Fruit fly (Drosophila melanogaster) whole organism, embryonic: ENCODE data around the gene CG11309.
A peak's percentile ranks its signal among the peaks of the same experiment; 100 is the strongest.

Experiments used
- Aef1 ChIP-seq: fragments of 200-800 bp; sonication (Bioruptor generic); IDR thresholded peaks from 3 replicates; pipeline ENCODE4 v1.3.6; 2022; ENCODE audit warnings: missing biosample characterization, missing genetic modification characterization
- B-H2 ChIP-seq: fragments of 200-800 bp; sonication (Bioruptor generic); optimal IDR thresholded peaks from 2 replicates; lab custom pipeline; 2018; ENCODE audit warnings: missing biosample characterization, mild to moderate bottlenecking, missing genetic modification characterization
- CG10462 ChIP-seq: fragments of 200-800 bp; sonication (Bioruptor generic); optimal IDR thresholded peaks from 2 replicates; lab custom pipeline; 2016; ENCODE audit warnings: missing biosample characterization, missing genetic modification characterization
- CG15073 ChIP-seq: fragments of 200-800 bp; sonication (Bioruptor generic); optimal IDR thresholded peaks from 2 replicates; lab custom pipeline; 2016; ENCODE audit warnings: missing biosample characterization, missing genetic modification characterization
- CG15479 ChIP-seq: fragments of 200-800 bp; sonication (Bioruptor generic); optimal IDR thresholded peaks from 3 replicates; lab custom pipeline; 2019; ENCODE audit warnings: missing biosample characterization, mild to moderate bottlenecking, missing genetic modification characterization, moderate library complexity
- CG1602 ChIP-seq: fragments of 200-800 bp; sonication (Bioruptor generic); optimal IDR thresholded peaks from 3 replicates; lab custom pipeline; 2016; ENCODE audit warnings: missing biosample characterization, missing genetic modification characterization
- CG2199 ChIP-seq: fragments of 200-800 bp; sonication (Bioruptor generic); IDR thresholded peaks from 3 replicates; pipeline ENCODE4 v1.3.6; 2022; ENCODE audit warnings: missing biosample characterization, missing genetic modification characterization
- CG6683 ChIP-seq: fragments of 200-800 bp; sonication (Bioruptor generic); optimal IDR thresholded peaks from 2 replicates; lab custom pipeline; 2017; ENCODE audit warnings: missing biosample characterization, mild to moderate bottlenecking, missing genetic modification characterization, missing genetic modification reagents
- CG6791 ChIP-seq: fragments of 200-800 bp; sonication (Bioruptor generic); IDR thresholded peaks from 3 replicates; pipeline ENCODE4 v1.3.6; 2022; ENCODE audit warnings: missing biosample characterization, missing genetic modification characterization; ENCODE audit not compliant: partially characterized antibody
- CG8359 ChIP-seq: fragments of 200-800 bp; sonication (Bioruptor generic); optimal IDR thresholded peaks from 2 replicates; lab custom pipeline; 2017; ENCODE audit warnings: missing biosample characterization, mild to moderate bottlenecking, missing genetic modification characterization, borderline replicate concordance
- D ChIP-seq, 2 experiments: fragments of 200-800 bp in 1 of 2; fragments of >200 bp in 1 of 2; sonication (Bioruptor generic) in 1 of 2; optimal IDR thresholded peaks; 2 replicates in 1 of 2; 3 replicates in 1 of 2; lab custom pipeline; 2017; ENCODE audit warnings: mild to moderate bottlenecking in 1 of 2, missing biosample characterization in 1 of 2, missing genetic modification characterization in 1 of 2, missing genetic modification reagents in 1 of 2
- Ets65A ChIP-seq: fragments of 200-800 bp; sonication (Bioruptor generic); peaks from one replicate; lab custom pipeline; 2016; ENCODE audit warnings: missing biosample characterization, missing genetic modification characterization
- HHEX ChIP-seq: fragments of 200-800 bp; sonication (Bioruptor generic); optimal IDR thresholded peaks from 3 replicates; lab custom pipeline; 2017; ENCODE audit warnings: missing biosample characterization, mild to moderate bottlenecking, missing genetic modification characterization, missing genetic modification reagents
- HLHmδ ChIP-seq: fragments of 200-800 bp; sonication (Bioruptor generic); optimal IDR thresholded peaks from 2 replicates; lab custom pipeline; 2018; ENCODE audit warnings: missing biosample characterization, mild to moderate bottlenecking, missing genetic modification characterization, moderate library complexity
- Hr39 ChIP-seq: fragments of >200 bp; optimal IDR thresholded peaks from 2 replicates; lab custom pipeline; 2017
- Hr78 ChIP-seq, 2 experiments: fragments of 200-800 bp in 1 of 2; fragments of >200 bp in 1 of 2; sonication (Bioruptor generic) in 1 of 2; optimal IDR thresholded peaks; 2 replicates each; lab custom pipeline; 2017 to 2019; ENCODE audit warnings: missing biosample characterization in 2 of 2, missing genetic modification characterization in 2 of 2, mild to moderate bottlenecking in 1 of 2, moderate library complexity in 1 of 2
- Med ChIP-seq: fragments of 200-800 bp; sonication (Bioruptor generic); peaks from one replicate; lab custom pipeline; 2016; ENCODE audit warnings: missing biosample characterization, missing genetic modification characterization, mild to moderate bottlenecking, inconsistent platforms, moderate library complexity
- Opbp ChIP-seq: fragments of 200-800 bp; sonication (Bioruptor generic); IDR thresholded peaks from 3 replicates; pipeline ENCODE4 v1.3.6; 2022; ENCODE audit warnings: missing biosample characterization, missing genetic modification characterization; ENCODE audit not compliant: partially characterized antibody
- PHDP ChIP-seq: fragments of 200-800 bp; sonication (Bioruptor generic); optimal IDR thresholded peaks from 3 replicates; lab custom pipeline; 2018; ENCODE audit warnings: missing biosample characterization, mild to moderate bottlenecking, missing genetic modification characterization, moderate library complexity
- Rx ChIP-seq: fragments of 200-800 bp; sonication (Bioruptor generic); IDR thresholded peaks from 2 replicates; pipeline ENCODE4 v1.3.6; 2022; ENCODE audit warnings: missing biosample characterization, missing genetic modification characterization
- Side ChIP-seq: fragments of 200-800 bp; sonication (Bioruptor generic); optimal IDR thresholded peaks from 2 replicates; lab custom pipeline; 2016; ENCODE audit warnings: missing biosample characterization, missing genetic modification characterization
- bbx ChIP-seq: fragments of 200-800 bp; sonication (Bioruptor generic); IDR thresholded peaks from 2 replicates; pipeline ENCODE4 v1.3.6; 2022; ENCODE audit warnings: missing biosample characterization, missing genetic modification characterization; ENCODE audit not compliant: partially characterized antibody
- cg ChIP-seq: fragments of 200-800 bp; sonication (Bioruptor generic); optimal IDR thresholded peaks from 3 replicates; lab custom pipeline; 2019; ENCODE audit warnings: missing biosample characterization, mild to moderate bottlenecking, missing genetic modification characterization, moderate library complexity
- croc ChIP-seq: fragments of 200-800 bp; sonication (Bioruptor generic); conservative IDR thresholded peaks from 3 replicates; pipeline ENCODE4 v1.3.6; 2022; ENCODE audit warnings: missing biosample characterization, missing genetic modification characterization
- crol ChIP-seq: fragments of 200-800 bp; sonication (Bioruptor generic); IDR thresholded peaks from 2 replicates; pipeline ENCODE4 v1.3.6; 2022; ENCODE audit warnings: missing biosample characterization, missing genetic modification characterization
- gce ChIP-seq: fragments of 200-800 bp; sonication (Bioruptor generic); IDR thresholded peaks from 3 replicates; pipeline ENCODE4 v1.3.6; 2022; ENCODE audit warnings: missing biosample characterization, missing genetic modification characterization
- hb ChIP-seq: fragments of 200-800 bp; sonication (Bioruptor generic); IDR thresholded peaks from 3 replicates; pipeline ENCODE4 v1.3.6; 2022; ENCODE audit warnings: missing biosample characterization, missing genetic modification characterization; ENCODE audit not compliant: partially characterized antibody
- ken ChIP-seq: fragments of 200-800 bp; sonication (Bioruptor generic); IDR thresholded peaks from 3 replicates; pipeline ENCODE4 v1.3.6; 2022; ENCODE audit warnings: missing biosample characterization, missing genetic modification characterization
- lov ChIP-seq, 2 experiments: fragments of 200-800 bp in 1 of 2; fragments of >200 bp in 1 of 2; sonication (Bioruptor generic) in 1 of 2; IDR thresholded peaks in 1 of 2; optimal IDR thresholded peaks in 1 of 2; 2 replicates in 1 of 2; 3 replicates in 1 of 2; pipeline versions ENCODE4 v1.3.6 to Lab custom; 2017 to 2022; ENCODE audit warnings: missing biosample characterization in 1 of 2, missing genetic modification characterization in 1 of 2
- mld ChIP-seq: fragments of 200-800 bp; sonication (Bioruptor generic); IDR thresholded peaks from 3 replicates; pipeline ENCODE4 v1.3.6; 2022; ENCODE audit warnings: missing biosample characterization, missing genetic modification characterization; ENCODE audit not compliant: partially characterized antibody
- nerfin-2 ChIP-seq: fragments of 200-800 bp; sonication (Bioruptor generic); IDR thresholded peaks from 2 replicates; pipeline ENCODE4 v1.3.6; 2022; ENCODE audit warnings: missing biosample characterization, missing genetic modification characterization; ENCODE audit not compliant: partially characterized antibody
- odd ChIP-seq: fragments of 200-800 bp; sonication (Bioruptor generic); optimal IDR thresholded peaks from 2 replicates; lab custom pipeline; 2017; ENCODE audit warnings: missing biosample characterization, mild to moderate bottlenecking, missing genetic modification characterization
- rib ChIP-seq: fragments of 200-800 bp; sonication (Bioruptor generic); IDR thresholded peaks from 2 replicates; pipeline ENCODE4 v1.3.6; 2022; ENCODE audit warnings: missing biosample characterization, missing genetic modification characterization
- sisA ChIP-seq: fragments of 200-800 bp; sonication (Bioruptor generic); IDR thresholded peaks from 2 replicates; pipeline ENCODE4 v1.3.6; 2022; ENCODE audit warnings: missing biosample characterization, missing genetic modification characterization
- slbo ChIP-seq: fragments of 200-800 bp; sonication (Bioruptor generic); IDR thresholded peaks from 2 replicates; pipeline ENCODE4 v1.3.6; 2022; ENCODE audit warnings: missing biosample characterization, missing genetic modification characterization
- sr ChIP-seq: fragments of 200-800 bp; sonication (Bioruptor generic); IDR thresholded peaks from 3 replicates; pipeline ENCODE4 v1.3.6; 2022; ENCODE audit warnings: missing biosample characterization, missing genetic modification characterization
- vnd ChIP-seq: fragments of 200-800 bp; sonication (Bioruptor generic); IDR thresholded peaks from 3 replicates; pipeline ENCODE4 v1.3.6; 2022; ENCODE audit warnings: missing biosample characterization, missing genetic modification characterization; ENCODE audit not compliant: partially characterized antibody

The CG11309 gene

DNA sequence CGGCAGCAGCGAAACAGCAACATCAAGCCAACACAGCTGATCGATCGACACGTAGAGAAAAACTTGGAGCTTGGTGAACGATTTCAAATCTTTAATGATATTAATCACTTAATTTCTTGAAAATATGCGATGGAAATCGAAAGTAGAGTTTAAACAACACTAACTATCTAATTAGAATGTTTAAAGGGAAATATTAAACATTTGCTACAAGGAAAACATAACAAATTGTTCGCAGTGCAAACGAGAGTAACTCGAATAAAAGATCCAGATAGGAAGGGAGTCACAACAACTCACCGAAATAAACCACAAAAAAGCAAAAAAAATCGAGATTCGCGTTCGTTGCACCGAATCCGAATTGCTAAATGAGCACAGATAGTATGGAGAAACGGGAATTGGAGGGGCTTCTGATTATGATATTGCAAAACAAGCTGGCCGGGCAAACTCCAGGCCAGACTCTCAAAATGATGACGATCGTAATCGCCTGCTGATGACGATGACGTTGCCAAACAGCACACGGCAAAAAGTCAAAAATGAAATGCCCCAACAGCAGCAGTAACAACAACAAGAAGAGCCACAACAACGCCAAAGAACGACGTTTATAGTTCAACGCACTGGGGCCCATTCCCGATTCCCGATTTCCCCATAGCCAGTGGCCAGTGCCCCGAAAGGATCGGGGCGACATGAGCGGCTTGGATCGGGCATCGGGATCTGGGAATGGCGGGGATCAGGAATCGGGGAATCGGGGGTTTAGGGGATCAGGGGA is 50.5 kb downstream of the CG11309 start (continued):
- TF ChIP-seq CG6683 (no peak), nerfin-2 (GFP tag; lab: Robert Waterston, UW) (no peak), PHDP (tag; lab: Kevin White, UChicago) (peak; percentile 31), CG10462 (GFP tag; lab: Kevin White, UChicago) (peak; percentile 11), hb (GFP tag; lab: Robert Waterston, UW) (no peak), CG8359 (GFP tag; lab: Kevin White, UChicago) (no peak), lov (optimal IDR thresholded peaks at IDR 0.05; lab: Kevin White, UChicago) (no peak), lov (GFP tag; IDR thresholded peaks at IDR 0.05; lab: Robert Waterston, UW) (no peak), sr (GFP tag; lab: Robert Waterston, UW) (no peak), gce (GFP tag; lab: Robert Waterston, UW) (no peak), CG1602 (peak; percentile 19), croc (GFP tag; lab: Robert Waterston, UW) (0 out of 3 replicates have a peak, but pooled peaks have one; percentile 31)

DNA sequence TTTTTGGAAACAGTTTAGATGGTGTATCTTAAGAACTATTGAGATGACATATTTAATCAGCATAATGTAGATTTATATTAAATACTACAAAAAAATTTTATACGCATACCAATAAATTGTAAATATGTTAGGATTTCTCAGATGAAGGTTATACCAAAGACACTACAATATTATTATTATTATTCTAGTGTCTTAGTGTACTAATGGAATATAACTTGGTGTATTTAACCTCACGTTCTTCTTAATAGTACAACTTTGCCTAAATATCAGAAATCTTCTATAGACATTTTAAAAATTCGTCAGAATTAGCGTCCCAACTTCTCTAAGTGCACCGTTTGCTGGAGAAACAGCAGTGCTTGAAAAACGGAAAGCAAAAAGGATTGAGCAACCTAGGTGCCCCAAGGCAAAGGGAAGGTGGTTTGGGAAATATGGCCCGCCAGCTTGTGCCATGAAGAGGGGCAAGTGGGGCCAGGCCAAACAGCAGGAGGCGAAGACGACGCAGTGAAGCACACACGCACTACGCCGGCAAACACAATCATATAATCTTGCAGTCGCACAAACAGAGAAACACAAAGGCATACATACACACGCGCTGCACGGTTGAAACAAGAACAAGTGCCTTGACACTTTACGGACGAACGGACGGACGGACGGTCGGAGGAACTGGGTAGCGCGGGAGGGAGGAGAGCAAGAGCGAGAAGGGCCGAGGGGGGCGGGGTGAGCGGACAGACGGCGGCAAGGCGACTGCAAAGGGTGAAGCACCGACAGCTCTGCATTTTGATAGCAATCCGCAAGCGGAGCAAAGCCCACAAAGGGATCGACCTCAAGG is 51.3 kb downstream of the CG11309 start:
- no peak for TF ChIP-seq CG15479 (GFP tag; lab: Kevin White, UChicago)
- 0 out of 3 replicates have a peak, but pooled peaks have one; percentile 63 for TF ChIP-seq CG2199 (GFP tag; lab: Robert Waterston, UW)
- 0 out of 3 replicates have a peak, but pooled peaks have one; percentile 24 for TF ChIP-seq vnd (GFP tag; lab: Robert Waterston, UW)
- no peak for TF ChIP-seq Side (GFP tag; lab: Kevin White, UChicago)
- TF ChIP-seq HLHmδ (GFP tag; lab: Kevin White, UChicago): peak; percentile 23
- peak; percentile 12; the same call in 1 of the 2 replicates for TF ChIP-seq bbx
- TF ChIP-seq Hr39 (lab: Kevin White, UChicago): peak; percentile 28
- TF ChIP-seq cg (GFP tag; lab: Kevin White, UChicago): peak; percentile 40
- peak; percentile 65 for TF ChIP-seq Med
- 0 out of 2 replicates have a peak, but pooled peaks have one; percentile 17 for TF ChIP-seq slbo (GFP tag; lab: Robert Waterston, UW)
- 0 out of 3 replicates have a peak, but pooled peaks have one; percentile 15 for TF ChIP-seq CG6791 (GFP tag; lab: Robert Waterston, UW)
- TF ChIP-seq sisA (GFP tag; lab: Robert Waterston, UW): no peak
- 0 out of 2 replicates have a peak, but pooled peaks have one; percentile 9 for TF ChIP-seq nerfin-2 (GFP tag; lab: Robert Waterston, UW)
- no peak for TF ChIP-seq B-H2 (GFP tag; lab: Kevin White, UChicago)
- no peak for TF ChIP-seq odd (GFP tag; lab: Kevin White, UChicago)
- no peak for TF ChIP-seq D (optimal IDR thresholded peaks at IDR 0.05; lab: Kevin White, UChicago)
- TF ChIP-seq D (GFP tag; optimal IDR thresholded peaks at IDR 0.05; lab: Kevin White, UChicago): no peak
- TF ChIP-seq crol (GFP tag; lab: Robert Waterston, UW): peak; percentile 96
- TF ChIP-seq Hr78 (GFP tag; optimal IDR thresholded peaks at IDR 0.05; lab: Kevin White, UChicago): peak in 1 of 2 experiments; percentile 17
- peak; percentile 62; the same call in 1 of the 2 replicates for TF ChIP-seq rib (GFP tag; lab: Robert Waterston, UW)
- peak; percentile 5 for TF ChIP-seq Ets65A (GFP tag; lab: Kevin White, UChicago)
- TF ChIP-seq HHEX (GFP tag; lab: Kevin White, UChicago): peak; percentile 18

DNA sequence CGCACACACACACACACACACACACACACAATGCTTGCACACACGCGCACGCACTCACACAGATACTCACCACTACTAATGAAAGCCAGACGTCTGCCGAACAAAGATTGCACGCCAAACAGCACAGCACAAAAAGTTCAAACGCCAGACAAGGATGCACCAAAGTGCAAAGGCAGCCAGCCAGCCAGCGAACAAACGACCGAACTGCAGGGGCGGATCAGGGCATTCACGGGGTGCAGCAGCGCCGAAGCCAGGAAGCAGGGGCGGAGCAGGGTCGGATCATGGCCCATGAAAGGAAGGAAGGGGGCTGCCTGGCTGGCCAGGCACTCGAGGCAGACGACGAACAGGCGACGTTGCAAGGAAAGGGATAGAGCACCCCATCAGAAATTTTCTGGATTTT is 51.9 kb downstream of the CG11309 start:
- 0 out of 2 replicates have a peak, but pooled peaks have one; percentile 20 for TF ChIP-seq Rx (GFP tag; lab: Robert Waterston, UW)
- TF ChIP-seq Aef1: no peak
- TF ChIP-seq ken (GFP tag; lab: Robert Waterston, UW): 0 out of 3 replicates have a peak, but pooled peaks have one; percentile 15
- peak; percentile 38; the same call in 1 of the 3 replicates for TF ChIP-seq CG6791 (GFP tag; lab: Robert Waterston, UW)
- peak; percentile 43 for TF ChIP-seq cg (GFP tag; lab: Kevin White, UChicago)
- TF ChIP-seq CG15073 (GFP tag; lab: Kevin White, UChicago): no peak
- TF ChIP-seq bbx: peak; percentile 33; the same call in 1 of the 2 replicates
- peak; percentile 58; the same call in 1 of the 3 replicates for TF ChIP-seq Opbp (GFP tag; lab: Robert Waterston, UW)
- 0 out of 3 replicates have a peak, but pooled peaks have one; percentile 29 for TF ChIP-seq mld (GFP tag; lab: Robert Waterston, UW)
- TF ChIP-seq Ets65A (GFP tag; lab: Kevin White, UChicago): peak; percentile 77
